Worm (Caenorhabditis elegans) whole organism, L1 larva: Measurements from ENCODE around the gene lips-5.

ENCODE experiments used
- egl-27 ChIP-seq, 2 experiments: fragments of 150-350 bp in 1 of 2; sonication (generic microtip); optimal IDR thresholded peaks; 3 replicates each; lab custom pipeline; 2017 to 2018; ENCODE audit warnings: missing biosample characterization in 2 of 2, missing genetic modification characterization in 2 of 2, missing genetic modification reagents in 2 of 2
- fkh-10 ChIP-seq: sonication (generic microtip); optimal IDR thresholded peaks from 2 replicates; lab custom pipeline; 2017; ENCODE audit warnings: missing biosample characterization, missing genetic modification reagents, missing genetic modification characterization
- fos-1 ChIP-seq: fragments of 150-350 bp; optimal IDR thresholded peaks from 2 replicates; lab custom pipeline; 2014; ENCODE audit warnings: missing biosample characterization, missing genetic modification characterization
- jun-1 ChIP-seq: fragments of 150-350 bp; optimal IDR thresholded peaks from 2 replicates; lab custom pipeline; 2014; ENCODE audit warnings: missing biosample characterization, missing genetic modification reagents, missing genetic modification characterization
- lin-13 ChIP-seq: fragments of 150-350 bp; optimal IDR thresholded peaks from 2 replicates; lab custom pipeline; 2014; ENCODE audit warnings: missing biosample characterization, missing genetic modification reagents, missing genetic modification characterization
- lin-15B ChIP-seq: fragments of 150-350 bp; sonication (generic microtip); optimal IDR thresholded peaks from 3 replicates; lab custom pipeline; 2014; ENCODE audit warnings: missing biosample characterization, missing genetic modification characterization
- mep-1 ChIP-seq: fragments of 150-350 bp; optimal IDR thresholded peaks from 2 replicates; lab custom pipeline; 2014; ENCODE audit warnings: missing biosample characterization, missing genetic modification characterization
- nhr-12 ChIP-seq: sonication (generic microtip); optimal IDR thresholded peaks from 2 replicates; lab custom pipeline; 2017; ENCODE audit warnings: missing biosample characterization, missing genetic modification characterization
- nhr-76 ChIP-seq: sonication (generic microtip); optimal IDR thresholded peaks from 2 replicates; lab custom pipeline; 2017; ENCODE audit warnings: missing biosample characterization, missing genetic modification characterization
- pqm-1 ChIP-seq: sonication (generic microtip); optimal IDR thresholded peaks from 3 replicates; lab custom pipeline; 2017; ENCODE audit warnings: missing biosample characterization, missing genetic modification characterization
- skn-1 ChIP-seq: fragments of 150-350 bp; optimal IDR thresholded peaks from 2 replicates; lab custom pipeline; 2014; ENCODE audit warnings: missing biosample characterization, missing genetic modification characterization
- sox-4 ChIP-seq: sonication (generic microtip); optimal IDR thresholded peaks from 2 replicates; lab custom pipeline; 2016; ENCODE audit warnings: missing genetic modification characterization, missing compliant biosample characterization
- unc-62 ChIP-seq: fragments of 150-350 bp; optimal IDR thresholded peaks from 2 replicates; lab custom pipeline; 2014; ENCODE audit warnings: missing biosample characterization, missing genetic modification reagents, missing genetic modification characterization
- unc-86 ChIP-seq: sonication (generic microtip); optimal IDR thresholded peaks from 2 replicates; lab custom pipeline; 2016; ENCODE audit warnings: missing genetic modification characterization, missing compliant biosample characterization

ce11 chrIV:11742406-11742805 lies 31.1 kb downstream of the lips-5 start, which contains the start of gene K01A6.5:
- TF ChIP-seq nhr-76 (no peak), skn-1 (no peak), jun-1 (no peak), unc-62 (GFP tag; lab: Kevin White, UChicago) (no peak), unc-86 (tag; lab: Kevin White, UChicago) (no peak), egl-27 (tag; optimal IDR thresholded peaks at IDR 0.05; lab: Kevin White, UChicago) (no peak), nhr-12 (tag; lab: Kevin White, UChicago) (no peak), lin-15B (tag; lab: Kevin White, UChicago) (no peak), fkh-10 (no peak), pqm-1 (no peak), mep-1 (tag; lab: Kevin White, UChicago) (no peak), fos-1 (tag; lab: Kevin White, UChicago) (no peak), sox-4 (tag; lab: Kevin White, UChicago) (no peak), lin-13 (GFP tag; lab: Kevin White, UChicago) (no peak)
